Fruit fly (Drosophila melanogaster): Measurements from ENCODE around the gene Art6.

- no peak for TF ChIP-seq CG8478 (optimal IDR thresholded peaks at IDR 0.05)
- TF ChIP-seq CTCF (optimal IDR thresholded peaks at IDR 0.05) = no peak
Measured at dm6 chr3R:13930252-13930651, 15.4 kb downstream of the Art6 start.

All from S2 (cell line).